Worm (Caenorhabditis elegans) whole organism, midembryonic: Measurements from ENCODE around the gene rsr-2.

ENCODE experiments used
- T22C8.4 ChIP-seq: fragments of 200-800 bp; sonication (Bioruptor generic); IDR thresholded peaks from 2 replicates; pipeline ENCODE4 v1.3.6; 2022; ENCODE audit warnings: missing genetic modification characterization, missing compliant biosample characterization
- cog-1 ChIP-seq: sonication (generic microtip); optimal IDR thresholded peaks from 2 replicates; lab custom pipeline; 2016; ENCODE audit warnings: missing genetic modification characterization, missing compliant biosample characterization
- flt-1 ChIP-seq: fragments of 200-800 bp; sonication (Bioruptor generic); IDR thresholded peaks from 2 replicates; pipeline ENCODE4 v1.3.6; 2022; ENCODE audit warnings: missing genetic modification characterization, missing compliant biosample characterization
- klf-2 ChIP-seq: fragments of 200-800 bp; sonication (Bioruptor generic); conservative IDR thresholded peaks from 2 replicates; pipeline ENCODE4 v1.3.6; 2022; ENCODE audit warnings: missing genetic modification reagents, missing genetic modification characterization, missing compliant biosample characterization
- med-1 ChIP-seq: sonication (generic microtip); optimal IDR thresholded peaks from 2 replicates; lab custom pipeline; 2017; ENCODE audit warnings: missing genetic modification characterization, mild to moderate bottlenecking, missing compliant biosample characterization, antibody characterized with exemption, missing genetic modification reagents; ENCODE audit not compliant: insufficient read depth
- ref-1 ChIP-seq: fragments of 200-800 bp; sonication (Bioruptor generic); conservative IDR thresholded peaks from 2 replicates; pipeline ENCODE4 v1.3.6; 2022; ENCODE audit warnings: missing genetic modification reagents, missing genetic modification characterization, missing compliant biosample characterization
- tab-1 ChIP-seq: fragments of 200-800 bp; sonication (Bioruptor generic); IDR thresholded peaks from 2 replicates; pipeline ENCODE4 v1.3.6; 2022; ENCODE audit warnings: missing genetic modification characterization, missing compliant biosample characterization
- ztf-23 ChIP-seq: fragments of 200-800 bp; sonication (Bioruptor generic); IDR thresholded peaks from 2 replicates; pipeline ENCODE4 v1.3.6; 2022; ENCODE audit warnings: missing genetic modification reagents, missing genetic modification characterization, missing compliant biosample characterization
- ztf-29 ChIP-seq: fragments of 200-800 bp; sonication (Bioruptor generic); IDR thresholded peaks from 2 replicates; pipeline ENCODE4 v1.3.6; 2022; ENCODE audit warnings: missing genetic modification reagents, missing genetic modification characterization, missing compliant biosample characterization

Gene rsr-2

DNA sequence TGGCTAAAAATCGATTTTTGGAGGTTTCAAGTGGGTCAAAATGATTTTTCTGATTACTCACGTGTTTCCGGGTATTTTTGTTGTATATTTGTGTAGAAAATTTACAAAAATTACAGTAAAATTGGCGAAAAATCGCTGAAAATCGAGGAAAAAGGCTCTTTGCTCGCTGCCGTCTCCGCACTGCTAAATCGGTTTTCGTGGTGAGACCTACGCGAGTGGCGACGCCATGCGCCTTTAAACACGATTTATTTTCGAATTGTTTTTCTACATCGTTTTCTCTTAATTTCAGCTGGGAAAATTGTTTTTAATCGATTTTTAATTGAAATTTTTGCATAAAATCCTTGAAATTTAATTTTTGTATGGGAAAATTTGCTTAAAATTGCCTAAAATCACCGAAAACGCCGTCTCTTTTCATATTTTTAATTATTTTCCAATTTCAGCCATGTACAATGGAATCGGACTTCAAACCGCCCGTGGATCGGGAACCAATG lies at the start of gene rsr-2, which contains the start of gene pqn-87:
Gene rsr-2, plus strand, starts transcription at position 441 of the 491 bp plus-strand sequence.
Gene pqn-87, minus strand, starts transcription at position 171 of the 491 bp plus-strand sequence.
- TF ChIP-seq klf-2, result no peak
- no peak for TF ChIP-seq med-1
- no peak for TF ChIP-seq ref-1 (GFP tag; lab: Robert Waterston, UW)
- TF ChIP-seq ztf-29 (GFP tag; lab: Robert Waterston, UW), result no peak
- no peak for TF ChIP-seq T22C8.4 (GFP tag; lab: Robert Waterston, UW)
- TF ChIP-seq cog-1 (tag; lab: Kevin White, UChicago), result no peak
- no peak for TF ChIP-seq tab-1 (GFP tag; lab: Robert Waterston, UW)
- no peak for TF ChIP-seq ztf-23 (GFP tag; lab: Robert Waterston, UW)
- no peak for TF ChIP-seq flt-1

DNA sequence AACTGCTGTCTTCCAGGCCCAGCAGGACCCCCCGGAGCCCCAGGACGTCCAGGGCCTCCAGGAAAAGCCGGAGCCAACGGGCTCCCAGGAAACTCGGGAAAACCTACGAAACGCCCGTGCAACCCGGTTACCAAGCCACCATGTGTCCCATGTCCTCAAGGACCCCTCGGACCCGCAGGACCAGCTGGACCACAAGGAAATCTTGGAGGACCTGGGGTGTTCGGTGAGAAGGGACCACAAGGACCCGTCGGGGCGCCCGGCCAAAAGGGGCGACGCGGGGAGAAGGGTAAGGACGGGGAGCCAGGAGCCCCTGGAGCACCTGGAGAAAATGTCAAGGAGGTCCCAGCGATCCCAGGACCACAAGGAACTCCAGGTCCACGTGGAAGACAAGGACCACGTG lies 49.8 kb upstream of the rsr-2 start:
- no peak for TF ChIP-seq ref-1 (GFP tag; lab: Robert Waterston, UW)

- TF ChIP-seq T22C8.4 (GFP tag; lab: Robert Waterston, UW) (peak; percentile 84), flt-1 (no peak)
These were observed 48.6 kb upstream of the rsr-2 start for ce11 chrII:12176521-12176920.

- TF ChIP-seq T22C8.4 (GFP tag; lab: Robert Waterston, UW) (no peak), klf-2 (no peak), cog-1 (tag; lab: Kevin White, UChicago) (no peak), med-1 (no peak), ref-1 (GFP tag; lab: Robert Waterston, UW) (no peak), flt-1 (no peak), ztf-23 (GFP tag; lab: Robert Waterston, UW) (no peak), ztf-29 (GFP tag; lab: Robert Waterston, UW) (no peak), tab-1 (GFP tag; lab: Robert Waterston, UW) (no peak)
These were observed 40.3 kb upstream of the rsr-2 start, which contains the start of gene Y57A10A.13 for ce11 chrII:12184857-12185256. Y57A10A.13 (minus strand) TSS chrII:12184902.

DNA sequence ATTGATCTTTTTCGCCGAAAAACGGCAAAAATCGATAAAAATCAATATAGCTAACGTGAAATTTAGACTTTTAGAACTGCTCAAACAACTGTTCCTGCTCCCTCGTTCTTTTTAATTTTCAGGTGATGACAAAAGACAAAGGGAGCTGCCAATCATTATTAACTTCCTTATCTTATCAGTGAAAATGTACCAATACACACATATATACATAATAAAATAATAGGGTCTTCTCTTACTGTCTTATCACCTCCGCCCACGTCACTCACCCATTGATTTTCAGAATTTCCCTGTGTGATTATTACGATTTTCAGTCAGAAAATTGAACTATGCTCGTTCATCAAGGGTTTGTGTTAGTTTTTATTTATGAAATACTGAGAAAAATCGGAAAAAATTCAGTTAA lies 39.4 kb upstream of the rsr-2 start, which contains the start of gene Y57A10A.14:
Gene Y57A10A.14, plus strand, starts transcription at position 228 of the 400 bp plus-strand sequence.
- no peak for TF ChIP-seq flt-1
- no peak for TF ChIP-seq tab-1 (GFP tag; lab: Robert Waterston, UW)
- no peak for TF ChIP-seq med-1
- TF ChIP-seq ref-1 (GFP tag; lab: Robert Waterston, UW), result no peak
- TF ChIP-seq cog-1 (tag; lab: Kevin White, UChicago), result no peak
- TF ChIP-seq ztf-23 (GFP tag; lab: Robert Waterston, UW), result no peak
- TF ChIP-seq ztf-29 (GFP tag; lab: Robert Waterston, UW), result no peak
- TF ChIP-seq T22C8.4 (GFP tag; lab: Robert Waterston, UW), result no peak
- no peak for TF ChIP-seq klf-2

- no peak for TF ChIP-seq med-1
- no peak for TF ChIP-seq tab-1 (GFP tag; lab: Robert Waterston, UW)
- no peak for TF ChIP-seq flt-1
- TF ChIP-seq T22C8.4 (GFP tag; lab: Robert Waterston, UW), result no peak
- no peak for TF ChIP-seq ztf-23 (GFP tag; lab: Robert Waterston, UW)
- TF ChIP-seq klf-2, result no peak
- no peak for TF ChIP-seq cog-1 (tag; lab: Kevin White, UChicago)
- no peak for TF ChIP-seq ref-1 (GFP tag; lab: Robert Waterston, UW)
These were observed 38.4 kb upstream of the rsr-2 start for ce11 chrII:12186726-12187125.

- TF ChIP-seq flt-1 (no peak), tab-1 (GFP tag; lab: Robert Waterston, UW) (no peak), cog-1 (tag; lab: Kevin White, UChicago) (no peak), ztf-29 (GFP tag; lab: Robert Waterston, UW) (no peak), ztf-23 (GFP tag; lab: Robert Waterston, UW) (no peak)
These were observed 36.0 kb upstream of the rsr-2 start for ce11 chrII:12189193-12189592.

DNA sequence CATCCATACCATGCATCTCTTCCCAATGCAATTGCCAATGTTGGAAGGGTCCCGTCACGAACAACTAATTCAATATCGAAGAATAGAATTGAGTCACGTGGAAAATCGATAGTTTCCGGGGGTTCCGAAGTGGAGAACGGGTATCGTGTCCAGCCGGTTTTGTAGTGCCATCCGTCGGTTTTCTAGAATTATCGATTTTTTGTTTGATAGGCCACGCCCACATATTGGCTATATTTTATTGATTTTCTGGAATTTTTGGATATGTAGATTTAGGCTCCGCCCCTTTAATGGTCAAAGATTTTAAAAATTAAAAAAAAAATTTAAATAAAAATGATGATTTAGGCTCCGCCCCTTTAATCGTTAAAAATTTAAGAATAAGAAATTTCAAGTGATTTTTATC lies 25.9 kb upstream of the rsr-2 start:
- TF ChIP-seq T22C8.4 (GFP tag; lab: Robert Waterston, UW) (peak; percentile 76), tab-1 (GFP tag; lab: Robert Waterston, UW) (no peak)

- TF ChIP-seq tab-1 (GFP tag; lab: Robert Waterston, UW) (no peak), klf-2 (0 out of 2 replicates have a peak, but pooled peaks have one; percentile 21), cog-1 (tag; lab: Kevin White, UChicago) (no peak), T22C8.4 (GFP tag; lab: Robert Waterston, UW) (peak; percentile 80)
These were observed 25.1 kb upstream of the rsr-2 start, which contains the start of gene polg-1 for ce11 chrII:12199912-12200637. polg-1 (minus strand) TSS chrII:12199962.

DNA sequence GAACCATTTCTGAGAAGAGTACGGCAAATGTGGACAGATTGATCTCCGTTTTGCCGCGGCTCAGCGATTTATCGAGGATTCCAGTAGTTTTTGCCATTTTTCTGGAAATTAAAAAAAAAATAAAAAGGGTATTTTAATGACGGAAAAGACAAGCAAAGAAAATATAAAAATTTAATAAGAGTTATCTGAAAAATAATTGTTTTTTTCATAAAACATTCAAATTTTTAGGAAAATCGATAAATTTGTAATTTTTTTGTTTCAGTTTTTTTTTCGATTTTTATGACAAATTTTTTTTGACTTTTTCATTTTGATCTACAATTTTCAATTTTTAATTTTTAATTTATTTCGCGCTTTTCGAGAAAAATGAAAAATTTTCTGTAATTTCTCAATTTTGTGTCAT lies 22.9 kb upstream of the rsr-2 start, which contains the start of gene trpp-5:
Gene trpp-5, minus strand, starts transcription at position 101 of the 400 bp plus-strand sequence.
- TF ChIP-seq klf-2, result no peak
- TF ChIP-seq med-1, result no peak

- TF ChIP-seq cog-1 (tag; lab: Kevin White, UChicago) (no peak), tab-1 (GFP tag; lab: Robert Waterston, UW) (no peak), klf-2 (no peak), ztf-29 (GFP tag; lab: Robert Waterston, UW) (no peak), ref-1 (GFP tag; lab: Robert Waterston, UW) (no peak), med-1 (no peak), ztf-23 (GFP tag; lab: Robert Waterston, UW) (no peak), T22C8.4 (GFP tag; lab: Robert Waterston, UW) (no peak), flt-1 (no peak)
These were observed 22.2 kb upstream of the rsr-2 start, which contains the start of gene aqp-12 for ce11 chrII:12202921-12203320. aqp-12 (plus strand) TSS chrII:12203221.
